Worm (Caenorhabditis elegans) whole organism, early embryonic: ENCODE measurements around the gene C04A2.15.
A peak's percentile ranks its signal among the peaks of the same experiment; 100 is the strongest.

Source experiments
- B0310.2 ChIP-seq: sonication (generic microtip); optimal IDR thresholded peaks from 2 replicates; lab custom pipeline; 2016; ENCODE audit warnings: mild to moderate bottlenecking, missing genetic modification characterization, missing compliant biosample characterization
- aly-1 ChIP-seq: sonication (generic microtip); optimal IDR thresholded peaks from 2 replicates; lab custom pipeline; 2016; ENCODE audit warnings: missing genetic modification characterization, missing compliant biosample characterization
- ama-1 ChIP-seq: fragments of 150-350 bp; optimal IDR thresholded peaks from 2 replicates; lab custom pipeline; 2014
- ceh-13 ChIP-seq: fragments of 200-800 bp; sonication (Bioruptor generic); optimal IDR thresholded peaks from 2 replicates; lab custom pipeline; 2018; ENCODE audit warnings: mild to moderate bottlenecking, missing genetic modification characterization, missing compliant biosample characterization
- flt-1 ChIP-seq: fragments of 200-800 bp; sonication (Bioruptor generic); IDR thresholded peaks from 2 replicates; pipeline ENCODE4 v1.3.6; 2022; ENCODE audit warnings: missing genetic modification characterization, missing compliant biosample characterization
- hmbx-1 ChIP-seq: sonication (generic microtip); optimal IDR thresholded peaks from 2 replicates; lab custom pipeline; 2016; ENCODE audit warnings: mild to moderate bottlenecking, missing genetic modification characterization, missing compliant biosample characterization
- hmg-4 ChIP-seq: fragments of 200-800 bp; sonication (Bioruptor generic); optimal IDR thresholded peaks from 2 replicates; lab custom pipeline; 2018; ENCODE audit warnings: mild to moderate bottlenecking, missing genetic modification characterization, missing compliant biosample characterization
- hnd-1 ChIP-seq: sonication (generic microtip); optimal IDR thresholded peaks from 2 replicates; lab custom pipeline; 2016; ENCODE audit warnings: missing genetic modification characterization, missing compliant biosample characterization
- pes-1 ChIP-seq: fragments of 200-800 bp; sonication (Bioruptor generic); IDR thresholded peaks from 2 replicates; pipeline ENCODE4 v1.3.6; 2022; ENCODE audit warnings: missing genetic modification reagents, missing genetic modification characterization, missing compliant biosample characterization
- scrt-1 ChIP-seq: fragments of 200-800 bp; sonication (Bioruptor generic); IDR thresholded peaks from 2 replicates; pipeline ENCODE4 v1.3.6; 2022; ENCODE audit warnings: missing genetic modification characterization, missing compliant biosample characterization
- sea-1 ChIP-seq: fragments of 200-800 bp; sonication (Bioruptor generic); conservative IDR thresholded peaks from 2 replicates; pipeline ENCODE4 v1.3.6; 2022; ENCODE audit warnings: missing genetic modification characterization, missing compliant biosample characterization
- tbx-11 ChIP-seq: fragments of 200-800 bp; sonication (Bioruptor generic); IDR thresholded peaks from 2 replicates; pipeline ENCODE4 v1.3.6; 2022; ENCODE audit warnings: missing genetic modification characterization, missing compliant biosample characterization
- tra-4 ChIP-seq: sonication (generic microtip); optimal IDR thresholded peaks from 2 replicates; lab custom pipeline; 2017; ENCODE audit warnings: missing genetic modification characterization, missing compliant biosample characterization

- no peak for TF ChIP-seq flt-1 (GFP tag; lab: Robert Waterston, UW)
- no peak for TF ChIP-seq hmbx-1
- TF ChIP-seq ama-1 (lab: Kevin White, UChicago) = no peak
- TF ChIP-seq hmg-4 (GFP tag; lab: Kevin White, UChicago) = peak; percentile 77
- no peak for TF ChIP-seq ceh-13 (GFP tag; lab: Kevin White, UChicago)
- TF ChIP-seq aly-1 (tag; lab: Kevin White, UChicago) = no peak
- TF ChIP-seq B0310.2 (tag; lab: Kevin White, UChicago) = no peak
- TF ChIP-seq pes-1 (GFP tag; lab: Robert Waterston, UW) = no peak
- no peak for TF ChIP-seq hnd-1
- no peak for TF ChIP-seq scrt-1 (GFP tag; lab: Robert Waterston, UW)
- TF ChIP-seq tbx-11 (GFP tag; lab: Robert Waterston, UW) = no peak
- 0 out of 2 replicates have a peak, but pooled peaks have one; percentile 44 for TF ChIP-seq sea-1 (GFP tag; lab: Robert Waterston, UW)
- no peak for TF ChIP-seq tra-4
Observed at ce11 chrII:6831531-6832201, 20.4 kb upstream of the C04A2.15 start.
